Worm (Caenorhabditis elegans) whole organism, mixed stage, embryonic: Measurements from ENCODE around the gene nrde-2.

ENCODE experiments used
- ces-1 ChIP-seq: fragments of 150-350 bp; optimal IDR thresholded peaks from 2 replicates; lab custom pipeline; 2014; ENCODE audit warnings: missing biosample characterization, missing genetic modification reagents, missing genetic modification characterization
- elt-1 ChIP-seq: sonication (generic microtip); optimal IDR thresholded peaks from 2 replicates; lab custom pipeline; 2017; ENCODE audit warnings: missing genetic modification characterization, mild to moderate bottlenecking, missing compliant biosample characterization, antibody characterized with exemption, moderate library complexity, borderline replicate concordance; ENCODE audit not compliant: insufficient read depth
- lin-13 ChIP-seq: fragments of 150-350 bp; optimal IDR thresholded peaks from 2 replicates; lab custom pipeline; 2014; ENCODE audit warnings: missing biosample characterization, missing genetic modification characterization
- lsy-2 ChIP-seq: fragments of 150-350 bp; optimal IDR thresholded peaks from 2 replicates; lab custom pipeline; 2014; ENCODE audit warnings: missing biosample characterization, missing genetic modification characterization
- mep-1 ChIP-seq: fragments of 150-350 bp; optimal IDR thresholded peaks from 2 replicates; lab custom pipeline; 2017; ENCODE audit warnings: missing biosample characterization, missing genetic modification reagents, missing genetic modification characterization, inconsistent platforms
- nhr-237 ChIP-seq: fragments of 150-350 bp; optimal IDR thresholded peaks from 2 replicates; lab custom pipeline; 2014; ENCODE audit warnings: missing biosample characterization, missing genetic modification characterization
- nhr-28 ChIP-seq: fragments of 150-350 bp; optimal IDR thresholded peaks from 2 replicates; lab custom pipeline; 2014; ENCODE audit warnings: missing biosample characterization, missing genetic modification characterization
- snpc-4 ChIP-seq: fragments of 150-350 bp; optimal IDR thresholded peaks from 2 replicates; lab custom pipeline; 2014; ENCODE audit warnings: missing biosample characterization, missing genetic modification characterization
- unc-120 ChIP-seq: sonication (generic microtip); optimal IDR thresholded peaks from 2 replicates; lab custom pipeline; 2017; ENCODE audit warnings: missing genetic modification characterization, missing compliant biosample characterization; ENCODE audit not compliant: poor library complexity, severe bottlenecking
- unc-62 ChIP-seq: fragments of 150-350 bp; optimal IDR thresholded peaks from 2 replicates; lab custom pipeline; 2014; ENCODE audit warnings: missing biosample characterization, missing genetic modification reagents, missing genetic modification characterization
- zip-8 ChIP-seq: fragments of 150-350 bp; optimal IDR thresholded peaks from 2 replicates; lab custom pipeline; 2014; ENCODE audit warnings: missing biosample characterization, missing genetic modification characterization
- ztf-11 ChIP-seq: fragments of 150-350 bp; optimal IDR thresholded peaks from 2 replicates; lab custom pipeline; 2014; ENCODE audit warnings: missing biosample characterization, missing genetic modification characterization

ce11 chrII:10234398-10234797 lies 13.0 kb downstream of the nrde-2 start, which contains the start of gene ubxn-5:
- TF ChIP-seq ztf-11 (tag; lab: Kevin White, UChicago), result no peak
- no peak for TF ChIP-seq mep-1
- no peak for TF ChIP-seq nhr-28 (tag; lab: Kevin White, UChicago)
- no peak for TF ChIP-seq unc-120 (tag; lab: Kevin White, UChicago)
- TF ChIP-seq lin-13, result no peak
- no peak for TF ChIP-seq lsy-2 (tag; lab: Kevin White, UChicago)
- no peak for TF ChIP-seq nhr-237 (tag; lab: Kevin White, UChicago)
- TF ChIP-seq elt-1, result no peak
- no peak for TF ChIP-seq snpc-4
- TF ChIP-seq zip-8 (tag; lab: Kevin White, UChicago), result no peak
- no peak for TF ChIP-seq ces-1 (GFP tag; lab: Kevin White, UChicago)
- TF ChIP-seq unc-62 (GFP tag; lab: Kevin White, UChicago), result no peak
